Fruit fly (Drosophila melanogaster): Measurements from ENCODE around the gene CG14384.
A peak's percentile ranks its signal among the peaks of the same experiment; 100 is the strongest.

CG14384 gene

DNA sequence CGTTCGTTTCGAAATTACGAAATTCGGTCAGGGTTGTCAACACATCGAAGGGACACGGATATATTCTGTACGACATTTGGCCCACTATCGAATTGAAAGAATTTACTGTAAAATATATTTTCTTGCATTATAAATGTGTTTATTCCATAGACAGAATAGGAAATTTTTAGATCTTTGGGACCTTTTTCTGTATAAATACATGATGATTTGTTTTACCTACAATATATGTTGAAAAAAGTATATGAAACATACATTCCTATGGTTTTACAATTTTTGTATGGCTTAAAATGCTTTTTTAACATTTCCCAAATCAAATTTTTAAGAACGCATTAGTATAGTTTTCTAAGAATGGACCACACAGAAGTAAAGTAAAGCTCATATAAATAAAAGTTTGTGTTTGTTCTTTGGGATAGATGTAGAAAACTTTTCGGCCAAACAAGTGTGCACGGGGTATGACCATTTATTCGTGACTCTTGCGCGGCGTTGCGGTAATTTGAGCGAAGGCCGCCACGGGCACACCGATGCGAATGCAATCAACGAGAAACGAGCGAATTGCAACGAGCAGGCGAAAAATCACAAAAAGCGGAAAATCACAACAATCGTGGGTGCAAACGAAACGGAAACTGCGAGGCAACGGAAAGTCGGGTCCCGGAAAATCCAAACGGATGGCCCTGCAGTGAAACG is 30.2 kb upstream of the CG14384 start, which contains the start of the genes CG17327, CG44194 and CG7518 (continued):
- TF ChIP-seq CG9609 (GFP tag; optimal IDR thresholded peaks at IDR 0.05) = peak; percentile 5
- TF ChIP-seq CG14710 (tag; optimal IDR thresholded peaks at IDR 0.05) = peak; percentile 80
- TF ChIP-seq Camta (GFP tag; optimal IDR thresholded peaks at IDR 0.05) = peak; percentile 40
- no peak for TF ChIP-seq CG4360 (GFP tag; IDR thresholded peaks at IDR 0.05)
- peak; percentile 42 for TF ChIP-seq CG15514 (GFP tag; optimal IDR thresholded peaks at IDR 0.05)
- TF ChIP-seq cg (GFP tag; optimal IDR thresholded peaks at IDR 0.05) = no peak
- no peak for TF ChIP-seq ash1 (GFP tag; optimal IDR thresholded peaks at IDR 0.05)
- no peak for TF ChIP-seq CG8478 (optimal IDR thresholded peaks at IDR 0.05)
- no peak for TF ChIP-seq lov (optimal IDR thresholded peaks at IDR 0.05)
- TF ChIP-seq lov (GFP tag; IDR thresholded peaks at IDR 0.05) = no peak
- TF ChIP-seq z (GFP tag; IDR thresholded peaks at IDR 0.05) = no peak
- no peak for TF ChIP-seq pita (GFP tag; optimal IDR thresholded peaks at IDR 0.05)
- no peak for TF ChIP-seq ara (GFP tag; IDR thresholded peaks at IDR 0.05)
- TF ChIP-seq CG3847 (GFP tag; IDR thresholded peaks at IDR 0.05) = peak; percentile 24; the same call in 1 of the 2 replicates
- peak; percentile 39 for TF ChIP-seq bab2 (GFP tag; optimal IDR thresholded peaks at IDR 0.05)
- peak; percentile 14 for TF ChIP-seq Fer2 (tag; optimal IDR thresholded peaks at IDR 0.05)
- TF ChIP-seq CG12744 (GFP tag; optimal IDR thresholded peaks at IDR 0.05) = no peak
- peak; percentile 35 to 39 for TF ChIP-seq dpn (GFP tag; optimal IDR thresholded peaks at IDR 0.05)
- no peak for TF ChIP-seq CG6683 (GFP tag; optimal IDR thresholded peaks at IDR 0.05)
- no peak for TF ChIP-seq Mes4 (GFP tag; optimal IDR thresholded peaks at IDR 0.05)
- no peak for TF ChIP-seq Six4 (GFP tag; optimal IDR thresholded peaks at IDR 0.05)
- TF ChIP-seq corto (GFP tag; optimal IDR thresholded peaks at IDR 0.05) = no peak
- no peak for TF ChIP-seq scrt (GFP tag; optimal IDR thresholded peaks at IDR 0.05)
- no peak for TF ChIP-seq twi (tag; optimal IDR thresholded peaks at IDR 0.05)
- peak; percentile 14 for TF ChIP-seq CG13624 (GFP tag; optimal IDR thresholded peaks at IDR 0.05)
- no peak for TF ChIP-seq lbe (GFP tag; optimal IDR thresholded peaks at IDR 0.05)
- no peak for TF ChIP-seq CG10565 (GFP tag; optimal IDR thresholded peaks at IDR 0.05)
- TF ChIP-seq Ravus (GFP tag; IDR thresholded peaks at IDR 0.05) = no peak
- TF ChIP-seq CG1602 (GFP tag; optimal IDR thresholded peaks at IDR 0.05) = peak; percentile 11
- TF ChIP-seq CG13894 (tag; optimal IDR thresholded peaks at IDR 0.05) = no peak
- TF ChIP-seq CG10543 (GFP tag; optimal IDR thresholded peaks at IDR 0.05) = no peak
- TF ChIP-seq croc (GFP tag; conservative IDR thresholded peaks at IDR 0.05) = no peak
- TF ChIP-seq hkb (optimal IDR thresholded peaks at IDR 0.05) = no peak
- TF ChIP-seq hkb (GFP tag; IDR thresholded peaks at IDR 0.05) = no peak
- TF ChIP-seq CTCF (GFP tag; optimal IDR thresholded peaks at IDR 0.05) = peak; percentile 42
- TF ChIP-seq HmgZ (tag; optimal IDR thresholded peaks at IDR 0.05) = peak; percentile 2
- no peak for TF ChIP-seq CG4424 (GFP tag; optimal IDR thresholded peaks at IDR 0.05)
- TF ChIP-seq cato (GFP tag; optimal IDR thresholded peaks at IDR 0.05; ENCODE audit: borderline replicate concordance) = peak; percentile 7
- TF ChIP-seq CG1024 (GFP tag; IDR thresholded peaks at IDR 0.05) = peak; percentile 53; the same call in 1 of the 2 replicates
- peak; percentile 47; the same call in 1 of the 3 replicates for TF ChIP-seq Opbp (GFP tag; IDR thresholded peaks at IDR 0.05; ENCODE audit: partially characterized antibody)
- no peak for TF ChIP-seq CG6254 (GFP tag; optimal IDR thresholded peaks at IDR 0.05)
- no peak for TF ChIP-seq ken (GFP tag; IDR thresholded peaks at IDR 0.05)
- TF ChIP-seq CG9437 (GFP tag; optimal IDR thresholded peaks at IDR 0.05) = peak; percentile 21
- no peak for TF ChIP-seq wor (GFP tag; IDR thresholded peaks at IDR 0.05)
- TF ChIP-seq seq (GFP tag; IDR thresholded peaks at IDR 0.05) = no peak
- TF ChIP-seq Usf (GFP tag; optimal IDR thresholded peaks at IDR 0.05) = no peak
- no peak for TF ChIP-seq CG13123 (GFP tag; optimal IDR thresholded peaks at IDR 0.05)
- peak; percentile 54 for TF ChIP-seq sens (GFP tag)
- no peak for TF ChIP-seq Drgx (GFP tag; IDR thresholded peaks at IDR 0.05)
- no peak for TF ChIP-seq shn (GFP tag; optimal IDR thresholded peaks at IDR 0.05)
- peak; percentile 93 for TF ChIP-seq gfzf (GFP tag; optimal IDR thresholded peaks at IDR 0.05)
- no peak for TF ChIP-seq Chrac-16 (GFP tag; optimal IDR thresholded peaks at IDR 0.05)
- TF ChIP-seq Hr39 (optimal IDR thresholded peaks at IDR 0.05) = no peak

Measured in whole organism, embryonic.